Worm (Caenorhabditis elegans): ENCODE measurements around the gene Y102E9.5.

The Y102E9.5 gene

ce11 chrIII:6709983-6710382 is 20.1 kb downstream of the Y102E9.5 start, which contains the start of gene isw-1:
TSS of gene isw-1 (minus strand) at chrIII:6710100.
- no peak for TF ChIP-seq unc-62 (GFP tag; optimal IDR thresholded peaks at IDR 0.05)

ce11 chrIII:6705515-6705914 is 24.6 kb downstream of the Y102E9.5 start, which contains the start of gene F37A4.6:
TSS of gene F37A4.6 (plus strand) at chrIII:6705815.
- TF ChIP-seq unc-62 (GFP tag; optimal IDR thresholded peaks at IDR 0.05), result no peak

DNA sequence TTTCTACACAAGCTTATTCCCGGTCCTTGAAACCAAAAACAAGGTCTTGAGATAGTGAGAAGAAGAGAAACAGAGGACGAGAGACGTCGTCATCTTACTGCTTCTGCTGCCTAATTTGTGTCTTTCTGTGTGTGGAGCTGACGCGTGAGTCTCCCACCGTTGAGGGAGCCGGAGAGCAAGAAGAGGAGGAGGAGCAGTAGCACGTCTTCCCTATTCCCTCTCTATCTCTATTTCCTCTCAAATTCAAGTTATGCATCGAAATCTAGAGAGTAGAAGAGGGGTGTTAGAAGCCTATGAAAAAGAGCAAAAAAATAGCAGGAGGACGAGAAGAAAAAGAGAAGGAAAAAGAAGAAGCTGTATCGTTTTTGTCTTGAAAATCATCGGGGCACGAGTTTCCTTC is 34.9 kb downstream of the Y102E9.5 start:
- no peak for TF ChIP-seq unc-62 (GFP tag; optimal IDR thresholded peaks at IDR 0.05)

DNA sequence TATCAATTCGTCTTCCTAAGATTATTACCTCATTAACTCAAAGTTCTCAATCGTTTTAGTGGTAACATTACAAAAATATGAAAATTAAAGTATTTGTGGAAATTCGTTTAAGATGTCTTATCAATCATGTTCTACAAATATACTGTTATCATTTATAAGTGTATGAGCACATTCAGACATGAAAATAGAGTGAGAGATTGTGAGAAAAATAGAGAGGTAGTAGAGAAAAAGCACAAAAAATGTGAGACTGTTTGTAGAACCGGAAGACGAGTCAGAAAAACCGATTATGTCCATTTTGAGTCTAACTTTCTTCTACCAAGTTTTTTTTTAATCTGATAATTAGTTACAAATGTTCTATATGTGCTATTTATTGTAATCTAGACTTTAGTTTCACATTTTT is 36.8 kb downstream of the Y102E9.5 start:
- TF ChIP-seq unc-62 (GFP tag; optimal IDR thresholded peaks at IDR 0.05), result no peak

- TF ChIP-seq unc-62 (GFP tag; optimal IDR thresholded peaks at IDR 0.05), result no peak
Measured at ce11 chrIII:6690490-6690889, 39.6 kb downstream of the Y102E9.5 start.

ce11 chrIII:6681790-6682189 is 48.3 kb downstream of the Y102E9.5 start:
- no peak for TF ChIP-seq unc-62 (GFP tag; optimal IDR thresholded peaks at IDR 0.05)

- TF ChIP-seq unc-62 (GFP tag; optimal IDR thresholded peaks at IDR 0.05), result no peak
Measured at ce11 chrIII:6680963-6681362, 49.1 kb downstream of the Y102E9.5 start.

- TF ChIP-seq unc-62 (GFP tag; optimal IDR thresholded peaks at IDR 0.05), result no peak
Measured at ce11 chrIII:6679323-6679722, 50.8 kb downstream of the Y102E9.5 start.

Data from whole organism, dauer.